Fruit fly (Drosophila melanogaster) S2 (cell line): ENCODE measurements around the gene CG2126.
A peak's percentile ranks its signal among the peaks of the same experiment; 100 is the strongest.

ENCODE experiments used
- CG8478 ChIP-seq: fragments of >200 bp; optimal IDR thresholded peaks from 2 replicates; lab custom pipeline; 2018
- CTCF ChIP-seq, 2 experiments: fragments of >200 bp; optimal IDR thresholded peaks; 2 replicates each; lab custom pipeline; 2018

CG2126 gene

DNA sequence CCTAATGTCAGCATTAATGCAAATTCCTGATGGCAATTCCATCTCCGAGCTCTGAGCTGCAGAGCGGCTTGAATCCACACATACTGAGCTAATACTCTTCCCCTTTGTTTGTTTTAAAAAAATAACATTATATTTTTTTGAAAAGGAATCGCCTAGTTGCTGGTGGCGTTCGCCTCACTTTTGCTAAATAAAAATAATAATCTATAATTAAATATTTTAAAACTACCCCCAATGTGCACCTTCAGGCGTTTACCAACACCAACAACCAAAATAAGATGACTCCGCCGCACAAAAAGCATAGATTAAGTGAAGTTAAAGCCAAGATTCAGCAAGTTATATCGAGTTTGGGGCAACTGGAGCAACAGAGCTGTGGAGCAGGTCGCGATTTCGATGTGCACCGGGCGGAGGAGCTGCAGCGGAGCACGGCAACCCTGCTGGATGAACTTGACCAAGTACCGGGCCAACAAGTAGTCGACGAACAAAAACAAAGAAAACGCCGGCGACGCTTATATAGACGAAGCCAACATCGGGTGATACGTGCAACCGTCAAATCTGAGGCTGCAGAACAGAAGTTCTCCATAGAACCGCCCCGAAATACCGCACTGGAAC lies 32.3 kb downstream of the CG2126 start, which contains the start of gene CG1896:
TSS of gene CG1896 (plus strand) at position 239 of the 609 bp plus-strand sequence.
- no peak for TF ChIP-seq CTCF (optimal IDR thresholded peaks at IDR 0.05; lab: Kevin White, UChicago)
- TF ChIP-seq CG8478 (lab: Kevin White, UChicago): no peak

DNA sequence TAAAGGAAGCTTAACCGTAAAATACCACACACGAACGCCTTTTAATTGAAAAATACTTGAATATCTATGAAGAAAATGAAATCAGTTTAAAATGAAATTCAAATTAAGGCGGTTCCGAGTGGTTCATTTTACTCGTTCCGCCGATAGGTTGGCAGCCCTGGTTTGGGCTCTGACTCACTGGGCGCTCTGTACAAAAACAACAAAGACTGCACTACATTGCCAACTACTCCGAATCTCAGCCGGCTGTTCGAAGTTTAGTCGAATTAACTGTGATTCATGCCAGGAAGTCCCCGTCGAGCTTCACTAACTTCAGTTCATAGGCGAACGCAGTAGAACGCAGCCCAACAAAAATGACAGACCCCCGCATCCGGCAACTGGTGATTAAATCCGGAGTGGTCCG lies 33.2 kb downstream of the CG2126 start, which contains the start of gene Tbca:
TSS of gene Tbca (plus strand) at position 212 of the 400 bp plus-strand sequence.
- TF ChIP-seq CTCF (optimal IDR thresholded peaks at IDR 0.05; lab: Kevin White, UChicago) (peak in 1 of 2 experiments; percentile 2), CG8478 (lab: Kevin White, UChicago) (no peak)

DNA sequence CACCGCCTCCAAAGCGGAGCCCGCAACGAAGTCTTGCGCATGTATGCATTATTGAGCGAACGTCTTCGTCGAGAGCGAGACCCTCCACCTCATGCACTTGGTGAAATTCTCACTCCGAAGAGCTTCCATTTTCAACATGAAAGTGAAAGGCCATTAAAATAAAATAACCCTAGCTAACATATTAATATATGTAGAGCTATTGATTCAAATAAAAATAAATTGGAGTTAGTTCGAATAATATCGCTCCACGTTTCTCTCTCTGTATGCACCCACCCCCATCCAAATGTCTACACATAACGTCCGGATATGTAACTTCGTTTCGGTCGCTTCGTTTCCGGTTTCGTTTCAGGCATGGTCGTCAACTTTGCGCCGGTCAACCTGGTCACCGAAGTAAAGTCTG lies 35.2 kb downstream of the CG2126 start:
- no peak for TF ChIP-seq CG8478 (lab: Kevin White, UChicago)
- TF ChIP-seq CTCF (optimal IDR thresholded peaks at IDR 0.05; lab: Kevin White, UChicago): no peak

DNA sequence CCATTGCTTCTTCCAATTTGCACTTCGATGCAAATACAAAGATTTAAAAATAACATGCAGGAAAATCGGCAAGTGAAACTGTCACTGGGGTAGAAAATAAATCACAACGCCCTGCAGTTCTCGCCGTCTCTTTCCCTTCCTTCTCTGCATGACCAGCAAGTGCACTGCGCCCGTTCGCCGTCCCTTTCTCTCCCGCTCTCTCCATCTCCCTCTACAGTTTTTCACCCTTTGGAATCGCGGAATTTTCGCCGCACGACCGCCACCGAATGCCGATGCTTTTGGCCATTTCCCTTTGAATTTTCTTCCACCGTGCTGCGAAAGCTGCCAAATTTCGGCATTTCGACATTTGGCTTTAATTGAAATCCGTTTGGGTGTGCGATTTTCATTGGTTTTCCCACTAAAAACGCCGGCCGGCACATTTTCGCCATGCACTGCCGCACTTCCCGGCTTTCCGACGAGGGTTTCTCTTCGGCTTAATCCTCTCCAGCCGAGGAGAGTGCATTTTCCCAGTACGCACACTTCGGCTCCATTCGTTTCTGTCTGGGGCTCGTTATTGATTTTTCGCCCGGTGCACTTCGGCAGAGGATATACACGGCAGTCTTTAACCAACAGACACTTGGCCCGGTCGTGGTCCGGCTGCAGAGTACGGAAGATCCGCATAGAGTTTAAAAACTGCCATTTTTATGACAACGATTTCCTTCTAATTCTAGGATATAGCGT lies 37.2 kb downstream of the CG2126 start:
- no peak for TF ChIP-seq CG8478 (lab: Kevin White, UChicago)
- no peak for TF ChIP-seq CTCF (optimal IDR thresholded peaks at IDR 0.05; lab: Kevin White, UChicago)

DNA sequence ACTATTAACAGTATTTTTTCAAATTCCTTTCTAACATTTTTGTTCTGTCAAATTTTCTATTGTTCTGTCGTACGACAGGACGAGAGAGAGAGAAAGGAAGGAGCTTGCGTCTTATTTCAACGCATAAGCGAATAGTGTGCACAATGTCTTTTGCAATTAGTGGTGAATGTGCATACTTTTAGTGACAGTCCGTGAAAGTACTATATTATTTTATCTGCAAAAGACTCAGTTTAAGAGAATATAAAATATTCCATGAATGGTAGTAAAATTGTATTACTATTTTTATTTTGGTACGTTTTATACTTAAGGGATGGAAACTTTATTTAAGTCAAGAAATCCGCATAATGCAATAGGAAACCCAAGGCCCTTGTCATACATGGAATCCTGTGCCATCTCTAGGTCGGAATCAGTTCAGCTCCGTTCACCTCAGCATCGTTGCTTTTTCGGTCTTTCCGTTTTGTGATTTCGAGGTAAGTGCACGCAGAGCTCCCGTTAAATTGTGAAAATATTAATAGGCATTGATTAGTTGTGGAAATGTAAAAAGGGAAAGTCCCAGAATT lies 38.3 kb downstream of the CG2126 start, which contains the start of gene eEF1alpha2:
TSS of gene eEF1alpha2 (plus strand) at position 409 of the 560 bp plus-strand sequence.
- TF ChIP-seq CTCF (optimal IDR thresholded peaks at IDR 0.05; lab: Kevin White, UChicago) (no peak), CG8478 (lab: Kevin White, UChicago) (no peak)

DNA sequence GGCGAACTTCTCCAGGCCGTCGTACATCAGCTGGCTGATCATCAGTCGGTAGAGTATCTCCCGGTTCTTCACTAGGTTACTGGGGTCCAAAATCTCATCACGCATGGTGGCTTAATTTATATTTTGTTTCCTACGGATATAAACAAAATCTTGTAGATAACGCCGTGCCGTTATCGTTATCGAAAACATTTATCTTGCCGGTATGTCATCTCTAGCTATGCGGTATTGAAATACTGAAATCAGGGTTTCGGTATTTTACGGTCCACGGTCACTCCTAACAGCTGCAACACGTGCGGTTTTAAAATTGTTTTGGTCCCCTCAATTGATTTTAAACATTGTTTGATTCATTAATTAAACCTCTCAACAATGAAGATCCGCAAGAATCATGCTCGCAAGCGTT lies 39.7 kb downstream of the CG2126 start, which contains the start of the genes CstF50 and CG11563:
TSS of gene CstF50 (minus strand) at position 188 of the 400 bp plus-strand sequence.
TSS of gene CG11563 (plus strand) at position 260 of the 400 bp plus-strand sequence.
- TF ChIP-seq CTCF (optimal IDR thresholded peaks at IDR 0.05; lab: Kevin White, UChicago) (no peak), CG8478 (lab: Kevin White, UChicago) (no peak)

DNA sequence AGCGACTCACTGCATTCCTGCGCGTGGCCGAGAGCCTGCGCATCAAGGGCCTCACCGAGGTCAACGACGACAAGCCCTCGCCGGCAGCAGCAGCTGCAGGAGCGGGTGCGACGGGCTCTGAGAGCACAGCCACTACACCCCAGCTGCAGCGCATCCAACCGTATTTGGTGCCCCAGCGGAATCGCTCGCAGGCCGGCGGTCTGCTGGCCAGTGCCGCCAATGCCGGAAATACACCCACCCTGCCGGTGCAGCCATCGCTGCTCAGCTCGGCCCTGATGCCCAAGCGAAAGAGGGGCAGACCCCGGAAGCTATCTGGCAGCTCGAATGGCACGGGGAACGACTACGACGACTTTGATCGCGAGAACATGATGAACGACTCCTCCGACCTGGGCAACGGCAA lies 48.7 kb downstream of the CG2126 start:
- TF ChIP-seq CG8478 (lab: Kevin White, UChicago) (no peak), CTCF (optimal IDR thresholded peaks at IDR 0.05; lab: Kevin White, UChicago) (no peak)

DNA sequence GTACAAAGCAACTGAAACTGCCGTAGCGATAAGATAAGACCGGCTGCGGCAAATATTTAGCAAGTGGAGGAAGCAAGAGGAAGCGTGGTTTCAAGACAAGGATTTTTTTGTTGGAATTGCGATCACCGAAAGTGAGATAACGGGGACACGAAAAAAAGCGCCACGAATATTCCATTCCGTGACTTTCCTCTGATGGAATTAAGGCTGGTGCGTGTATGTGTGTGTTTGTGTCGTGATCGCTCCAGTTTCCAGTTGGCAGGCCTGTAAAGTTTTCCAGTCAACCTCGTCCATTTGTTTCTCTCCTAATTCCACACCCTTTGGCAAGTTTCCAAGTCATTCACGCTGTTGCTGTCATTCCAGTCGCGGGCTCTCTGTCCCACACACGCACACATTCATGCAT lies 50.2 kb downstream of the CG2126 start:
- TF ChIP-seq CTCF (optimal IDR thresholded peaks at IDR 0.05; lab: Kevin White, UChicago) (no peak), CG8478 (lab: Kevin White, UChicago) (no peak)

DNA sequence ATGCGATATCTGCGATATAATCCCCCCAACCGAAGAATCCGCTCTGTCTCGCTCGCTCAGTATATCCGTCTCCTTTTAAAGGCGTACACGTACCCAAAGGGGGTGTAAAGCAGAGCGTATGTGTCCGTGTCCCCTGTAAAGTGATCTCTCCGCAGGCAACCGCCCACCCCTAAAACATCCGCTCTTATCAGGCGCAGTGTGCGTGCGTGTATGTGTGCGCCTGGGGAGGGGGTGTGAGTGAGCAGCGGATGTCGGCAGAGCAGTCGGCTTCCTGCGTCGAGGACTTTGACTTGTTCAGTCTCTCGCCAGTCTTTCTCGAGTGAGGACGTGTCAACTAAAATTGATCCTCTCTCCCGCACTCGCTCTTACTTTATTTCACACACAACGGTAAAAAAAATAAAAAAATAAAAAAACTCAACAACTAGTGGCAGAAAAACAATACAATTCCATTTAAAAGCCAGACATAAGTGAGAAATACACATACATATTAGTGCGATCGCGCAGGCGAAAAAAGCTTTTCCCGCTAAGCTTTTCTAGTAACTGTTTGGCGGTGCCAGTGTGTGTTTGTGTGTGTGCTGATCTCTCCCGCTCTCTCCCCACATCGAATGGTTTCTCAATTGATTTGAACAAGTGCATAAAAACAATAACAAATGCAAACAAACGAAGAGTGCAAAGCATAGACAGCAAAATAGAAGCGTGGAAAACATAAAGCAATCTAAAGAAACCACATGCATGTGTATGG lies 50.8 kb downstream of the CG2126 start:
- TF ChIP-seq CTCF (optimal IDR thresholded peaks at IDR 0.05; lab: Kevin White, UChicago) (no peak), CG8478 (lab: Kevin White, UChicago) (no peak)
